Worm (Caenorhabditis elegans) whole organism, L4 larva: ENCODE results near the gene dnc-1.

Source experiments
- D1046.2 ChIP-seq: fragments of 200-800 bp; sonication (Bioruptor generic); IDR thresholded peaks from 2 replicates; pipeline ENCODE4 v1.3.6; 2022; ENCODE audit warnings: missing genetic modification characterization, missing compliant biosample characterization
- F10B5.3 ChIP-seq: sonication (generic microtip); optimal IDR thresholded peaks from 2 replicates; lab custom pipeline; 2016; ENCODE audit warnings: mild to moderate bottlenecking, missing genetic modification characterization, missing compliant biosample characterization
- F26F4.8 ChIP-seq: fragments of 200-800 bp; sonication (Bioruptor generic); conservative IDR thresholded peaks from 2 replicates; pipeline ENCODE4 v1.3.6; 2022; ENCODE audit warnings: missing genetic modification characterization, missing compliant biosample characterization
- F49E8.2 ChIP-seq: sonication (generic microtip); optimal IDR thresholded peaks from 2 replicates; lab custom pipeline; 2016; ENCODE audit warnings: missing compliant biosample characterization, mild to moderate bottlenecking, missing genetic modification characterization, borderline replicate concordance
- T20F7.1 ChIP-seq: fragments of 200-800 bp; sonication (Bioruptor generic); optimal IDR thresholded peaks from 2 replicates; lab custom pipeline; 2018; ENCODE audit warnings: mild to moderate bottlenecking, missing genetic modification characterization, missing compliant biosample characterization
- Y48G9A.11 ChIP-seq: fragments of 200-800 bp; sonication (Bioruptor generic); IDR thresholded peaks from 2 replicates; pipeline ENCODE4 v1.3.6; 2022; ENCODE audit warnings: missing genetic modification reagents, missing genetic modification characterization, missing compliant biosample characterization
- ZK337.2 ChIP-seq: fragments of 200-800 bp; sonication (Bioruptor generic); IDR thresholded peaks from 2 replicates; pipeline ENCODE4 v1.3.6; 2022; ENCODE audit warnings: missing genetic modification reagents, missing genetic modification characterization, missing compliant biosample characterization
- ZK546.5 ChIP-seq, 2 experiments: sonication (generic microtip); optimal IDR thresholded peaks; 2 replicates each; lab custom pipeline; 2017; ENCODE audit warnings: missing biosample characterization in 2 of 2, missing genetic modification characterization in 2 of 2
- aly-2 ChIP-seq: sonication (generic microtip); optimal IDR thresholded peaks from 2 replicates; lab custom pipeline; 2018; ENCODE audit warnings: missing biosample characterization, missing genetic modification characterization
- attf-4 ChIP-seq: sonication (generic microtip); optimal IDR thresholded peaks from 3 replicates; lab custom pipeline; 2017; ENCODE audit warnings: missing biosample characterization, missing genetic modification characterization
- ceh-28 ChIP-seq: fragments of 150-350 bp; optimal IDR thresholded peaks from 2 replicates; lab custom pipeline; 2014; ENCODE audit warnings: missing biosample characterization, missing genetic modification reagents, missing genetic modification characterization
- ctbp-1 ChIP-seq: fragments of 200-800 bp; sonication (Bioruptor generic); IDR thresholded peaks from 2 replicates; pipeline ENCODE4 v1.3.6; 2022; ENCODE audit warnings: missing genetic modification reagents, missing genetic modification characterization, missing compliant biosample characterization
- daf-8 ChIP-seq: fragments of 200-800 bp; sonication (Bioruptor generic); IDR thresholded peaks from 2 replicates; pipeline ENCODE4 v1.3.6; 2022; ENCODE audit warnings: missing genetic modification characterization, missing compliant biosample characterization
- dmd-9 ChIP-seq: fragments of 200-800 bp; sonication (Bioruptor generic); IDR thresholded peaks from 2 replicates; pipeline ENCODE4 v1.3.6; 2022; ENCODE audit warnings: missing genetic modification reagents, missing genetic modification characterization, missing compliant biosample characterization
- dpl-1 ChIP-seq: fragments of 150-350 bp; optimal IDR thresholded peaks from 2 replicates; lab custom pipeline; 2014; ENCODE audit warnings: missing biosample characterization, missing genetic modification reagents, missing genetic modification characterization
- duxl-1 ChIP-seq: sonication (generic microtip); optimal IDR thresholded peaks from 2 replicates; lab custom pipeline; 2016; ENCODE audit warnings: mild to moderate bottlenecking, missing genetic modification characterization, moderate library complexity, missing compliant biosample characterization; ENCODE audit not compliant: poor library complexity
- egl-27 ChIP-seq: sonication (generic microtip); optimal IDR thresholded peaks from 3 replicates; lab custom pipeline; 2017; ENCODE audit warnings: missing biosample characterization, missing genetic modification reagents, missing genetic modification characterization
- fkh-10 ChIP-seq: fragments of 150-350 bp; optimal IDR thresholded peaks from 2 replicates; lab custom pipeline; 2014; ENCODE audit warnings: missing biosample characterization, missing genetic modification reagents, missing genetic modification characterization
- fos-1 ChIP-seq: fragments of 150-350 bp; optimal IDR thresholded peaks from 2 replicates; lab custom pipeline; 2014; ENCODE audit warnings: missing biosample characterization, missing genetic modification characterization
- gei-8 ChIP-seq: fragments of 200-800 bp; sonication (Bioruptor generic); optimal IDR thresholded peaks from 2 replicates; lab custom pipeline; 2018; ENCODE audit warnings: mild to moderate bottlenecking, missing genetic modification characterization, missing compliant biosample characterization
- hif-1 ChIP-seq, 2 experiments: sonication (generic microtip); optimal IDR thresholded peaks; 2 replicates each; lab custom pipeline; 2016 to 2017; ENCODE audit warnings: missing compliant biosample characterization in 2 of 2, missing genetic modification characterization in 2 of 2, missing genetic modification reagents in 2 of 2, missing genotype in 2 of 2, mild to moderate bottlenecking in 1 of 2
- hlh-11 ChIP-seq: fragments of 200-800 bp; sonication (Bioruptor generic); optimal IDR thresholded peaks from 2 replicates; lab custom pipeline; 2018; ENCODE audit warnings: mild to moderate bottlenecking, missing genetic modification characterization, missing compliant biosample characterization
- hlh-30 ChIP-seq: sonication (generic microtip); optimal IDR thresholded peaks from 2 replicates; lab custom pipeline; 2017; ENCODE audit warnings: antibody characterized with exemption, mild to moderate bottlenecking, missing genetic modification characterization, missing compliant biosample characterization; ENCODE audit not compliant: insufficient read depth
- hmg-1.1 ChIP-seq: fragments of 200-800 bp; sonication (Bioruptor generic); IDR thresholded peaks from 2 replicates; pipeline ENCODE4 v1.3.6; 2022; ENCODE audit warnings: missing genetic modification reagents, missing genetic modification characterization, missing compliant biosample characterization
- jun-1 ChIP-seq: fragments of 150-350 bp; optimal IDR thresholded peaks from 2 replicates; lab custom pipeline; 2014; ENCODE audit warnings: missing biosample characterization, missing genetic modification reagents, missing genetic modification characterization
- lim-7 ChIP-seq: fragments of 200-800 bp; sonication (Bioruptor generic); IDR thresholded peaks from 2 replicates; pipeline ENCODE4 v1.3.6; 2022; ENCODE audit warnings: missing genetic modification characterization, missing compliant biosample characterization
- lin-1 ChIP-seq: fragments of 200-800 bp; sonication (Bioruptor generic); IDR thresholded peaks from 2 replicates; pipeline ENCODE4 v1.3.6; 2022; ENCODE audit warnings: missing genetic modification reagents, missing genetic modification characterization, missing compliant biosample characterization
- lin-29 ChIP-seq: fragments of 200-800 bp; sonication (Bioruptor generic); IDR thresholded peaks from 2 replicates; pipeline ENCODE4 v1.3.6; 2022; ENCODE audit warnings: missing genetic modification reagents, missing genetic modification characterization, missing compliant biosample characterization
- lsy-2 ChIP-seq, 2 experiments: fragments of 150-350 bp in 1 of 2; sonication (generic microtip) in 1 of 2; optimal IDR thresholded peaks; 2 replicates each; lab custom pipeline; 2014 to 2017; ENCODE audit warnings: missing biosample characterization in 2 of 2, missing genetic modification characterization in 2 of 2
- madf-9 ChIP-seq: fragments of 200-800 bp; sonication (Bioruptor generic); conservative IDR thresholded peaks from 2 replicates; pipeline ENCODE4 v1.3.6; 2022; ENCODE audit warnings: missing genetic modification reagents, missing genetic modification characterization, missing compliant biosample characterization
- mep-1 ChIP-seq: fragments of 150-350 bp; sonication (generic microtip); optimal IDR thresholded peaks from 3 replicates; lab custom pipeline; 2014; ENCODE audit warnings: missing biosample characterization, missing genetic modification characterization
- mxl-3 ChIP-seq: fragments of 200-800 bp; sonication (Bioruptor generic); optimal IDR thresholded peaks from 2 replicates; lab custom pipeline; 2018; ENCODE audit warnings: mild to moderate bottlenecking, missing genetic modification characterization, missing compliant biosample characterization
- nhr-10 ChIP-seq: fragments of 150-350 bp; optimal IDR thresholded peaks from 2 replicates; lab custom pipeline; 2014; ENCODE audit warnings: missing biosample characterization, missing genetic modification characterization
- nhr-237 ChIP-seq: sonication (generic microtip); optimal IDR thresholded peaks from 2 replicates; lab custom pipeline; 2017; ENCODE audit warnings: missing biosample characterization, missing genetic modification characterization
- nhr-28 ChIP-seq: fragments of 150-350 bp; optimal IDR thresholded peaks from 2 replicates; lab custom pipeline; 2014; ENCODE audit warnings: missing biosample characterization, missing genetic modification characterization
- nhr-41 ChIP-seq: fragments of 200-800 bp; sonication (Bioruptor generic); IDR thresholded peaks from 2 replicates; pipeline ENCODE4 v1.3.6; 2022; ENCODE audit warnings: missing genetic modification reagents, missing genetic modification characterization, missing compliant biosample characterization
- nhr-42 ChIP-seq: fragments of 200-800 bp; sonication (Bioruptor generic); IDR thresholded peaks from 2 replicates; pipeline ENCODE4 v1.3.6; 2022; ENCODE audit warnings: missing genetic modification characterization, missing compliant biosample characterization
- nhr-76 ChIP-seq: fragments of 150-350 bp; optimal IDR thresholded peaks from 2 replicates; lab custom pipeline; 2014; ENCODE audit warnings: missing biosample characterization, missing genetic modification characterization
- pha-4 ChIP-seq, 2 experiments: fragments of 150-350 bp in 1 of 2; fragments of 200-800 bp in 1 of 2; sonication (Bioruptor generic) in 1 of 2; IDR thresholded peaks in 1 of 2; optimal IDR thresholded peaks in 1 of 2; 2 replicates each; pipeline versions ENCODE4 v1.3.6 to Lab custom; 2014 to 2022; ENCODE audit warnings: missing genetic modification characterization in 2 of 2, missing genetic modification reagents in 2 of 2, missing biosample characterization in 1 of 2, missing compliant biosample characterization in 1 of 2
- php-3 ChIP-seq: fragments of 200-800 bp; sonication (Bioruptor generic); IDR thresholded peaks from 2 replicates; pipeline ENCODE4 v1.3.6; 2022; ENCODE audit warnings: missing genetic modification reagents, missing genetic modification characterization, missing compliant biosample characterization
- pqm-1 ChIP-seq: sonication (generic microtip); optimal IDR thresholded peaks from 2 replicates; lab custom pipeline; 2017; ENCODE audit warnings: missing biosample characterization, missing genetic modification characterization
- skn-1 ChIP-seq: fragments of 150-350 bp; optimal IDR thresholded peaks from 2 replicates; lab custom pipeline; 2014; ENCODE audit warnings: missing biosample characterization, missing genetic modification characterization
- snpc-1.2 ChIP-seq: fragments of 200-800 bp; sonication (Bioruptor generic); IDR thresholded peaks from 2 replicates; pipeline ENCODE4 v1.3.6; 2022; ENCODE audit warnings: missing genetic modification reagents, missing genetic modification characterization, missing compliant biosample characterization
- spr-3 ChIP-seq: fragments of 200-800 bp; sonication (Bioruptor generic); optimal IDR thresholded peaks from 2 replicates; lab custom pipeline; 2018; ENCODE audit warnings: mild to moderate bottlenecking, missing genetic modification characterization, missing compliant biosample characterization
- tra-1 ChIP-seq: fragments of 200-800 bp; sonication (Bioruptor generic); IDR thresholded peaks from 2 replicates; pipeline ENCODE4 v1.3.6; 2022; ENCODE audit warnings: missing genetic modification reagents, missing genetic modification characterization, missing compliant biosample characterization
- unc-130 ChIP-seq: sonication (generic microtip); optimal IDR thresholded peaks from 2 replicates; lab custom pipeline; 2016; ENCODE audit warnings: missing genetic modification reagents, missing genetic modification characterization, missing compliant biosample characterization
- unc-62 ChIP-seq, 3 experiments: fragments of 150-350 bp in 1 of 3; sonication (generic microtip); optimal IDR thresholded peaks in 2 of 3; peaks in 1 of 3; 1 replicate in 1 of 3; 2 replicates in 2 of 3; lab custom pipeline; 2014 to 2017; ENCODE audit warnings: missing biosample characterization in 3 of 3, missing genetic modification characterization in 3 of 3, missing genetic modification reagents in 3 of 3, missing genotype in 1 of 3
- vab-7 ChIP-seq: fragments of 200-800 bp; sonication (Bioruptor generic); IDR thresholded peaks from 2 replicates; pipeline ENCODE4 v1.3.6; 2022; ENCODE audit warnings: missing genetic modification reagents, missing genetic modification characterization, missing compliant biosample characterization
- zag-1 ChIP-seq: fragments of 150-350 bp; optimal IDR thresholded peaks from 2 replicates; lab custom pipeline; 2014; ENCODE audit warnings: missing biosample characterization, missing genetic modification characterization
- zip-2 ChIP-seq: fragments of 150-350 bp; optimal IDR thresholded peaks from 2 replicates; lab custom pipeline; 2014; ENCODE audit warnings: missing biosample characterization, missing genetic modification characterization

The dnc-1 gene

ce11 chrIV:10936906-10937540, 4.0 kb upstream of the dnc-1 start, which contains the start of gene fic-1 (continued):
- TF ChIP-seq hif-1 (tag; optimal IDR thresholded peaks at IDR 0.05; lab: Kevin White, UChicago) (peak in 1 of 2 experiments; percentile 26), D1046.2 (GFP tag; lab: Robert Waterston, UW) (no peak), duxl-1 (tag; lab: Kevin White, UChicago) (no peak), vab-7 (GFP tag; lab: Robert Waterston, UW) (no peak), T20F7.1 (GFP tag; lab: Kevin White, UChicago) (peak; percentile 56), mep-1 (tag; lab: Kevin White, UChicago) (peak; percentile 68), jun-1 (tag; lab: Kevin White, UChicago) (no peak), gei-8 (GFP tag; lab: Kevin White, UChicago) (no peak), F10B5.3 (no peak), fos-1 (tag; lab: Kevin White, UChicago) (no peak), F49E8.2 (tag; lab: Kevin White, UChicago) (no peak), hlh-11 (tag; lab: Kevin White, UChicago) (peak; percentile 62), fkh-10 (GFP tag; lab: Kevin White, UChicago) (peak; percentile 95), ctbp-1 (GFP tag; lab: Robert Waterston, UW) (peak; percentile 54; the same call in 1 of the 2 replicates), mxl-3 (GFP tag; lab: Kevin White, UChicago) (no peak), F26F4.8 (GFP tag; lab: Robert Waterston, UW) (no peak), tra-1 (no peak), egl-27 (tag; lab: Kevin White, UChicago) (no peak), dmd-9 (GFP tag; lab: Robert Waterston, UW) (no peak), lin-1 (GFP tag; lab: Robert Waterston, UW) (no peak), snpc-1.2 (GFP tag; lab: Robert Waterston, UW) (no peak), ZK546.5 (tag; optimal IDR thresholded peaks at IDR 0.05; lab: Kevin White, UChicago) (no peak), php-3 (GFP tag; lab: Robert Waterston, UW) (no peak), hlh-30 (tag; lab: Kevin White, UChicago) (peak; percentile 93), madf-9 (no peak), lsy-2 (tag; optimal IDR thresholded peaks at IDR 0.05; lab: Kevin White, UChicago) (peak; percentile 32 to 77), attf-4 (tag; lab: Kevin White, UChicago) (no peak), ZK337.2 (GFP tag; lab: Robert Waterston, UW) (no peak), daf-8 (GFP tag; lab: Robert Waterston, UW) (no peak), spr-3 (GFP tag; lab: Kevin White, UChicago) (no peak), nhr-10 (no peak), Y48G9A.11 (GFP tag; lab: Robert Waterston, UW) (no peak), nhr-237 (tag; lab: Kevin White, UChicago) (no peak), ceh-28 (tag; lab: Kevin White, UChicago) (peak; percentile 64), zip-2 (no peak), pqm-1 (no peak), nhr-76 (tag; lab: Kevin White, UChicago) (no peak), unc-62 (GFP tag; optimal IDR thresholded peaks at IDR 0.05 in 1 of 2; lab: Kevin White, UChicago) (peak in 1 of 2 experiments; percentile 67), unc-62 (tag; optimal IDR thresholded peaks at IDR 0.05; lab: Kevin White, UChicago) (no peak), skn-1 (no peak), nhr-42 (GFP tag; lab: Robert Waterston, UW) (no peak), lim-7 (GFP tag; lab: Robert Waterston, UW) (no peak), hmg-1.1 (GFP tag; lab: Robert Waterston, UW) (0 out of 2 replicates have a peak, but pooled peaks have one; percentile 39), nhr-41 (no peak), pha-4 (GFP tag; IDR thresholded peaks at IDR 0.05; lab: Robert Waterston, UW) (no peak), pha-4 (tag; optimal IDR thresholded peaks at IDR 0.05; lab: Kevin White, UChicago) (peak; percentile 88), lin-29 (GFP tag; lab: Robert Waterston, UW) (no peak), nhr-28 (tag; lab: Kevin White, UChicago) (peak; percentile 14), unc-130 (no peak), dpl-1 (GFP tag; lab: Kevin White, UChicago) (peak; percentile 53), aly-2 (tag; lab: Kevin White, UChicago) (no peak), zag-1 (tag; lab: Kevin White, UChicago) (no peak)
